Fruit fly (Drosophila melanogaster) whole organism, embryonic: ENCODE data around the gene CG43203.

Source experiments
- Atf-2 ChIP-seq: fragments of 200-800 bp; sonication (Bioruptor generic); optimal IDR thresholded peaks from 2 replicates; lab custom pipeline; 2016; ENCODE audit warnings: missing biosample characterization, missing genetic modification characterization
- Bgb ChIP-seq: fragments of 200-800 bp; sonication (Bioruptor generic); IDR thresholded peaks from 2 replicates; pipeline ENCODE4 v1.3.6; 2022; ENCODE audit warnings: missing biosample characterization, missing genetic modification characterization; ENCODE audit not compliant: partially characterized antibody
- CG10267 ChIP-seq: fragments of 200-800 bp; sonication (Bioruptor generic); optimal IDR thresholded peaks from 2 replicates; lab custom pipeline; 2018; ENCODE audit warnings: missing biosample characterization, mild to moderate bottlenecking, missing genetic modification characterization, moderate library complexity
- CG10431 ChIP-seq: fragments of 200-800 bp; sonication (Bioruptor generic); optimal IDR thresholded peaks from 3 replicates; lab custom pipeline; 2018; ENCODE audit warnings: missing biosample characterization, mild to moderate bottlenecking, missing genetic modification characterization
- CG11398 ChIP-seq: fragments of 200-800 bp; sonication (Bioruptor generic); optimal IDR thresholded peaks from 2 replicates; lab custom pipeline; 2016; ENCODE audit warnings: missing biosample characterization, missing genetic modification characterization
- CG12104 ChIP-seq: fragments of 200-800 bp; sonication (Bioruptor generic); optimal IDR thresholded peaks from 3 replicates; lab custom pipeline; 2016; ENCODE audit warnings: missing biosample characterization, missing genetic modification characterization
- CG12299 ChIP-seq: fragments of 200-800 bp; sonication (Bioruptor generic); optimal IDR thresholded peaks from 2 replicates; lab custom pipeline; 2018; ENCODE audit warnings: missing biosample characterization, mild to moderate bottlenecking, missing genetic modification characterization
- CG14710 ChIP-seq: fragments of 200-800 bp; sonication (Bioruptor generic); optimal IDR thresholded peaks from 3 replicates; lab custom pipeline; 2019; ENCODE audit warnings: missing biosample characterization, mild to moderate bottlenecking, missing genetic modification characterization, moderate library complexity
- CG1603 ChIP-seq: fragments of 200-800 bp; sonication (Bioruptor generic); optimal IDR thresholded peaks from 2 replicates; lab custom pipeline; 2019; ENCODE audit warnings: missing biosample characterization, mild to moderate bottlenecking, missing genetic modification characterization, moderate library complexity
- CG17328 ChIP-seq: fragments of 200-800 bp; sonication (Bioruptor generic); IDR thresholded peaks from 2 replicates; pipeline ENCODE4 v1.3.6; 2022; ENCODE audit warnings: missing biosample characterization, missing genetic modification characterization
- CG17802 ChIP-seq: fragments of 200-800 bp; sonication (Bioruptor generic); optimal IDR thresholded peaks from 2 replicates; lab custom pipeline; 2018; ENCODE audit warnings: missing biosample characterization, mild to moderate bottlenecking, missing genetic modification characterization, moderate library complexity
- CG2199 ChIP-seq: fragments of 200-800 bp; sonication (Bioruptor generic); IDR thresholded peaks from 3 replicates; pipeline ENCODE4 v1.3.6; 2022; ENCODE audit warnings: missing biosample characterization, missing genetic modification characterization
- CG2712 ChIP-seq: fragments of 200-800 bp; optimal IDR thresholded peaks from 3 replicates; lab custom pipeline; 2019; ENCODE audit warnings: missing biosample characterization, mild to moderate bottlenecking, missing genetic modification characterization, moderate library complexity
- CG42726 ChIP-seq: fragments of 200-800 bp; sonication (Bioruptor generic); IDR thresholded peaks from 2 replicates; pipeline ENCODE4 v1.3.6; 2022; ENCODE audit warnings: missing biosample characterization, missing genetic modification characterization; ENCODE audit not compliant: partially characterized antibody
- CG4707 ChIP-seq: fragments of 200-800 bp; sonication (Bioruptor generic); optimal IDR thresholded peaks from 2 replicates; lab custom pipeline; 2018; ENCODE audit warnings: missing biosample characterization, mild to moderate bottlenecking, missing genetic modification characterization, moderate library complexity
- CG5953 ChIP-seq: fragments of 200-800 bp; sonication (Bioruptor generic); IDR thresholded peaks from 2 replicates; pipeline ENCODE4 v1.3.6; 2022; ENCODE audit warnings: missing biosample characterization, missing genetic modification characterization
- CG6254 ChIP-seq: fragments of 200-800 bp; sonication (Bioruptor generic); optimal IDR thresholded peaks from 3 replicates; lab custom pipeline; 2017; ENCODE audit warnings: mild to moderate bottlenecking, missing biosample characterization, missing genetic modification reagents, missing genetic modification characterization
- CG6791 ChIP-seq: fragments of 200-800 bp; sonication (Bioruptor generic); IDR thresholded peaks from 3 replicates; pipeline ENCODE4 v1.3.6; 2022; ENCODE audit warnings: missing biosample characterization, missing genetic modification characterization; ENCODE audit not compliant: partially characterized antibody
- CG6813 ChIP-seq: fragments of 200-800 bp; sonication (Bioruptor generic); optimal IDR thresholded peaks from 2 replicates; lab custom pipeline; 2017; ENCODE audit warnings: missing biosample characterization, missing genetic modification characterization, mild to moderate bottlenecking, moderate library complexity, missing genetic modification reagents
- CG7271 ChIP-seq: fragments of 200-800 bp; sonication (Bioruptor generic); optimal IDR thresholded peaks from 2 replicates; lab custom pipeline; 2018; ENCODE audit warnings: missing biosample characterization, mild to moderate bottlenecking, missing genetic modification characterization, moderate library complexity
- CG7556 ChIP-seq: fragments of 200-800 bp; sonication (Bioruptor generic); optimal IDR thresholded peaks from 2 replicates; lab custom pipeline; 2017; ENCODE audit warnings: missing biosample characterization, mild to moderate bottlenecking, missing genetic modification characterization
- CG7745 ChIP-seq: fragments of 200-800 bp; sonication (Bioruptor generic); optimal IDR thresholded peaks from 2 replicates; lab custom pipeline; 2018; ENCODE audit warnings: missing biosample characterization, mild to moderate bottlenecking, missing genetic modification characterization, moderate library complexity
- CrebB ChIP-seq: fragments of 200-800 bp; sonication (Bioruptor generic); optimal IDR thresholded peaks from 3 replicates; lab custom pipeline; 2018; ENCODE audit warnings: missing biosample characterization, mild to moderate bottlenecking, missing genetic modification characterization
- D19A ChIP-seq: fragments of 200-800 bp; optimal IDR thresholded peaks from 3 replicates; lab custom pipeline; 2019; ENCODE audit warnings: missing biosample characterization, mild to moderate bottlenecking, missing genetic modification characterization, moderate library complexity
- Dbx ChIP-seq: fragments of 200-800 bp; sonication (Bioruptor generic); IDR thresholded peaks from 3 replicates; pipeline ENCODE4 v1.3.6; 2022; ENCODE audit warnings: missing biosample characterization, missing genetic modification characterization
- HLHmδ ChIP-seq: fragments of 200-800 bp; sonication (Bioruptor generic); optimal IDR thresholded peaks from 2 replicates; lab custom pipeline; 2018; ENCODE audit warnings: missing biosample characterization, mild to moderate bottlenecking, missing genetic modification characterization, moderate library complexity
- Jarid2 ChIP-seq: fragments of 200-800 bp; sonication (Bioruptor generic); optimal IDR thresholded peaks from 3 replicates; lab custom pipeline; 2017; ENCODE audit warnings: mild to moderate bottlenecking, missing biosample characterization, missing genetic modification reagents, missing genetic modification characterization
- MTF-1 ChIP-seq: fragments of 200-800 bp; sonication (Bioruptor generic); optimal IDR thresholded peaks from 2 replicates; lab custom pipeline; 2018; ENCODE audit warnings: missing biosample characterization, mild to moderate bottlenecking, missing genetic modification characterization, borderline replicate concordance
- Med ChIP-seq: fragments of 200-800 bp; sonication (Bioruptor generic); peaks from one replicate; lab custom pipeline; 2016; ENCODE audit warnings: missing biosample characterization, missing genetic modification characterization, mild to moderate bottlenecking, inconsistent platforms, moderate library complexity
- Tbp ChIP-seq: fragments of >200 bp; optimal IDR thresholded peaks from 2 replicates; lab custom pipeline; 2018; ENCODE audit warnings: missing biosample characterization, missing genetic modification characterization
- Trl ChIP-seq, 3 experiments: fragments of >200 bp in 2 of 3; fragments of 200-800 bp in 1 of 3; sonication (Bioruptor generic) in 1 of 3; optimal IDR thresholded peaks; 2 replicates in 1 of 3; 3 replicates in 2 of 3; lab custom pipeline; 2016 to 2017; ENCODE audit warnings: missing biosample characterization in 1 of 3, missing genetic modification characterization in 1 of 3
- ara ChIP-seq: fragments of 200-800 bp; sonication (Bioruptor generic); IDR thresholded peaks from 2 replicates; pipeline ENCODE4 v1.3.6; 2022; ENCODE audit warnings: missing biosample characterization, missing genetic modification characterization
- az2 ChIP-seq: fragments of 200-800 bp; sonication (Bioruptor generic); optimal IDR thresholded peaks from 3 replicates; lab custom pipeline; 2016; ENCODE audit warnings: missing biosample characterization, missing genetic modification characterization
- cad ChIP-seq: fragments of >200 bp; optimal IDR thresholded peaks from 2 replicates; lab custom pipeline; 2017; ENCODE audit warnings: missing biosample characterization, missing genetic modification characterization
- corto ChIP-seq: fragments of 200-800 bp; sonication (Bioruptor generic); optimal IDR thresholded peaks from 2 replicates; lab custom pipeline; 2016; ENCODE audit warnings: missing biosample characterization, mild to moderate bottlenecking, missing genetic modification characterization, moderate library complexity
- eve ChIP-seq, 2 experiments: fragments of >200 bp; optimal IDR thresholded peaks; 2 replicates each; lab custom pipeline; 2017; ENCODE audit warnings: missing biosample characterization in 2 of 2, missing genetic modification characterization in 2 of 2
- fd96Cb ChIP-seq: fragments of 200-800 bp; sonication (Bioruptor generic); optimal IDR thresholded peaks from 2 replicates; lab custom pipeline; 2018; ENCODE audit warnings: missing biosample characterization, mild to moderate bottlenecking, missing genetic modification characterization, moderate library complexity
- gsb-n ChIP-seq: fragments of 200-800 bp; sonication (Bioruptor generic); optimal IDR thresholded peaks from 3 replicates; lab custom pipeline; 2018; ENCODE audit warnings: missing biosample characterization, mild to moderate bottlenecking, missing genetic modification characterization
- gt ChIP-seq: fragments of 200-800 bp; sonication (Bioruptor generic); IDR thresholded peaks from 2 replicates; pipeline ENCODE4 v1.3.6; 2022; ENCODE audit warnings: missing biosample characterization, missing genetic modification characterization
- nerfin-1 ChIP-seq: fragments of 200-800 bp; sonication (Bioruptor generic); optimal IDR thresholded peaks from 3 replicates; lab custom pipeline; 2019; ENCODE audit warnings: missing biosample characterization, mild to moderate bottlenecking, missing genetic modification characterization, moderate library complexity
- nmo ChIP-seq: fragments of 200-800 bp; sonication (Bioruptor generic); optimal IDR thresholded peaks from 2 replicates; lab custom pipeline; 2018; ENCODE audit warnings: missing biosample characterization, mild to moderate bottlenecking, missing genetic modification characterization, moderate library complexity
- oc ChIP-seq: fragments of 200-800 bp; sonication (Bioruptor generic); optimal IDR thresholded peaks from 2 replicates; lab custom pipeline; 2018; ENCODE audit warnings: missing biosample characterization, mild to moderate bottlenecking, missing genetic modification characterization, moderate library complexity
- peb ChIP-seq: fragments of 200-800 bp; sonication (Bioruptor generic); IDR thresholded peaks from 2 replicates; pipeline ENCODE4 v1.3.6; 2022; ENCODE audit warnings: missing biosample characterization, missing genetic modification characterization
- pho ChIP-seq: fragments of 200-800 bp; sonication (Bioruptor generic); optimal IDR thresholded peaks from 2 replicates; lab custom pipeline; 2016; ENCODE audit warnings: missing biosample characterization, missing genetic modification characterization
- rib ChIP-seq: fragments of 200-800 bp; sonication (Bioruptor generic); IDR thresholded peaks from 2 replicates; pipeline ENCODE4 v1.3.6; 2022; ENCODE audit warnings: missing biosample characterization, missing genetic modification characterization
- sens ChIP-seq: fragments of 200-800 bp; sonication (Bioruptor generic); peaks from one replicate; lab custom pipeline; 2016; ENCODE audit warnings: missing biosample characterization, missing genetic modification characterization
- zf30C ChIP-seq: fragments of 200-800 bp; sonication (Bioruptor generic); optimal IDR thresholded peaks from 3 replicates; lab custom pipeline; 2018; ENCODE audit warnings: missing biosample characterization, mild to moderate bottlenecking, missing genetic modification characterization

The CG43203 gene

DNA sequence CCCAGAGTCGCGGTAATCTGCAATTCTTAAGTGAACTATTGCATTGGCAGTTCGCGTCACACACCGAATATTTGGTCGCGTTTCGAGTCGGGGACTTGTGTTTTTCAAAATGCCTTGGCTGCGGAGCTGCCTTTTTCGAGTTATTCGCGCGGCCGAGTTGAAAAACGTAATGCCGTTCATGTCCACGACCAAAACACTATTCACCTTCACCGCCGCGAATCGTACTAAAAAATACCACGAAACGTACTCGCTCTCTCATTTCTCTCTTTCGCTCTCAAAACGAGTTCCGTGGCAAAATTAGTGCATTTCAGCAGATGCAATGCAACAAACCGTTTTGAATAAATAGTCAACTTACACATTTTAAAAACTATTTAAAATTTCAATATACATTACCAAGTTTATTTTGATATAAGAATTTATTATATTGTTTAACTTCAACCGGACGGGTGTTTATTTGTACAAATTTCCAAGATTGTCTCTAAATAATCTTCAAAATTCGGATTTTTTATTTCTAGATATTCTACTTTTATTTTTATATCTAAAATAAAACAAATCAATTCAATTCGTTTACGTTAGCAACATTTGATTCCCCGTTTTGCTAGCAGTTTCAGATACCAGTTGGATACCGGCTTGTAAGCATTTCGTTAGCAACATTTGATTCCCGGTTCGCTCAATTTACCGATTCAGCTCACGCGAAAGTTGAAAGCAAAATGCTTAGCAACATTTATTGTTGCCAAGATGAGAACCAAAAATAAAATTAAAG is 27.6 kb upstream of the CG43203 start, which contains the start of gene Delta:
Delta (minus strand) TSS at position 175 of the 763 bp plus-strand sequence.
- TF ChIP-seq CG17328 (0 out of 2 replicates have a peak, but pooled peaks have one; percentile 12), CG5953 (GFP tag; lab: Robert Waterston, UW) (no peak), CG12104 (no peak), MTF-1 (peak; percentile 56), CG6791 (GFP tag; lab: Robert Waterston, UW) (peak; percentile 64; the same call in 2 of the 3 replicates), CG2712 (tag; lab: Kevin White, UChicago) (peak; percentile 41), cad (GFP tag; lab: Kevin White, UChicago) (no peak), Jarid2 (GFP tag; lab: Kevin White, UChicago) (peak; percentile 95), CG6254 (no peak), CG7271 (tag; lab: Kevin White, UChicago) (peak; percentile 61), CG11398 (GFP tag; lab: Kevin White, UChicago) (no peak), CG4707 (GFP tag; lab: Kevin White, UChicago) (peak; percentile 34), peb (no peak), CG14710 (tag; lab: Kevin White, UChicago) (peak; percentile 31), zf30C (GFP tag; lab: Kevin White, UChicago) (peak; percentile 35), CG10267 (tag; lab: Kevin White, UChicago) (no peak), Atf-2 (no peak), pho (GFP tag; lab: Kevin White, UChicago) (no peak), Med (GFP tag; lab: Kevin White, UChicago) (peak; percentile 89), Trl (optimal IDR thresholded peaks at IDR 0.05; lab: Kevin White, UChicago) (peak; percentile 66 to 85), Trl (GFP tag; optimal IDR thresholded peaks at IDR 0.05; lab: Kevin White, UChicago) (peak; percentile 39), gt (no peak), CG6813 (GFP tag; lab: Kevin White, UChicago) (peak; percentile 20), ara (peak; percentile 37; the same call in 1 of the 2 replicates), CG1603 (tag; lab: Kevin White, UChicago) (peak; percentile 34), CG10431 (GFP tag; lab: Kevin White, UChicago) (peak; percentile 23), nerfin-1 (tag; lab: Kevin White, UChicago) (peak; percentile 13), fd96Cb (no peak), CG7745 (tag; lab: Kevin White, UChicago) (peak; percentile 53), Bgb (GFP tag; lab: Robert Waterston, UW) (peak; percentile 36; the same call in 1 of the 2 replicates), sens (GFP tag; lab: Kevin White, UChicago) (peak; percentile 77), CG42726 (GFP tag; lab: Robert Waterston, UW) (0 out of 2 replicates have a peak, but pooled peaks have one; percentile 41), HLHmδ (peak; percentile 85), gsb-n (tag; lab: Kevin White, UChicago) (peak; percentile 13), CG17802 (tag; lab: Kevin White, UChicago) (no peak), corto (no peak), rib (peak; percentile 25; the same call in 1 of the 2 replicates), eve (GFP tag; optimal IDR thresholded peaks at IDR 0.05; lab: Kevin White, UChicago) (peak in 1 of 2 experiments; percentile 17), Tbp (GFP tag; lab: Kevin White, UChicago) (peak; percentile 76), CG12299 (tag; lab: Kevin White, UChicago) (peak; percentile 24), Dbx (GFP tag; lab: Robert Waterston, UW) (no peak), CG2199 (GFP tag; lab: Robert Waterston, UW) (peak; percentile 77; the same call in 2 of the 3 replicates), oc (tag; lab: Kevin White, UChicago) (peak; percentile 43), nmo (GFP tag; lab: Kevin White, UChicago) (peak; percentile 0), D19A (tag; lab: Kevin White, UChicago) (peak; percentile 41), CG7556 (GFP tag; lab: Kevin White, UChicago) (peak; percentile 9), az2 (GFP tag; lab: Kevin White, UChicago) (no peak), CrebB (tag; lab: Kevin White, UChicago) (peak; percentile 5)
